Fruit fly (Drosophila melanogaster): ENCODE data around the gene Ostgamma.

The Ostgamma gene

dm6 chr2L:8299194-8299811 lies 8.7 kb downstream of the Ostgamma start (continued):
- TF ChIP-seq CG6792 (GFP tag; optimal IDR thresholded peaks at IDR 0.05) (peak; percentile 82), Eip75B (GFP tag; optimal IDR thresholded peaks at IDR 0.05) (peak; percentile 89), eg (GFP tag; IDR thresholded peaks at IDR 0.05) (peak; percentile 50; the same call in 1 of the 3 replicates), acj6 (GFP tag; optimal IDR thresholded peaks at IDR 0.05) (peak; percentile 65), pdm3 (GFP tag; optimal IDR thresholded peaks at IDR 0.05) (peak; percentile 87), ss (GFP tag; optimal IDR thresholded peaks at IDR 0.05) (peak; percentile 93 to 95), Ets21C (GFP tag; optimal IDR thresholded peaks at IDR 0.05) (peak; percentile 86), CG31627 (GFP tag; optimal IDR thresholded peaks at IDR 0.05) (peak; percentile 86), Smox (GFP tag; optimal IDR thresholded peaks at IDR 0.05) (peak; percentile 89), Hr4 (GFP tag; optimal IDR thresholded peaks at IDR 0.05) (peak; percentile 42), Sox14 (GFP tag; optimal IDR thresholded peaks at IDR 0.05) (peak; percentile 94), fd85E (GFP tag; optimal IDR thresholded peaks at IDR 0.05) (peak; percentile 3), CG8632 (GFP tag; optimal IDR thresholded peaks at IDR 0.05) (peak; percentile 73), dac (GFP tag; optimal IDR thresholded peaks at IDR 0.05) (no peak), Lpt (GFP tag; optimal IDR thresholded peaks at IDR 0.05) (peak; percentile 49), fkh (GFP tag; optimal IDR thresholded peaks at IDR 0.05) (peak; percentile 18), salr (GFP tag; optimal IDR thresholded peaks at IDR 0.05) (peak; percentile 60 to 70), CG32006 (GFP tag; optimal IDR thresholded peaks at IDR 0.05) (no peak), vri (GFP tag; optimal IDR thresholded peaks at IDR 0.05) (peak; percentile 79)

- TF ChIP-seq CG10669 (GFP tag; optimal IDR thresholded peaks at IDR 0.05) (no peak), Sox102F (GFP tag; optimal IDR thresholded peaks at IDR 0.05) (no peak)
Measured at dm6 chr2L:8297070-8297469, 10.9 kb downstream of the Ostgamma start.

- TF ChIP-seq CG7368 (GFP tag; optimal IDR thresholded peaks at IDR 0.05) (no peak), CG8632 (GFP tag; optimal IDR thresholded peaks at IDR 0.05) (no peak), Eip78C (GFP tag) (peak; percentile 23), esn (GFP tag; optimal IDR thresholded peaks at IDR 0.05) (no peak)
Measured at dm6 chr2L:8296395-8296794, 11.6 kb downstream of the Ostgamma start.

- no peak for TF ChIP-seq CG8319 (GFP tag; optimal IDR thresholded peaks at IDR 0.05)
- no peak for TF ChIP-seq CG6792 (GFP tag; optimal IDR thresholded peaks at IDR 0.05)
- no peak for TF ChIP-seq CG1621 (tag; optimal IDR thresholded peaks at IDR 0.05)
- no peak for TF ChIP-seq Hr38 (GFP tag; optimal IDR thresholded peaks at IDR 0.05)
- no peak for TF ChIP-seq CG11294 (GFP tag; IDR thresholded peaks at IDR 0.05)
- TF ChIP-seq CG15336 (GFP tag; IDR thresholded peaks at IDR 0.05), result no peak
- no peak for TF ChIP-seq esn (GFP tag; optimal IDR thresholded peaks at IDR 0.05)
- TF ChIP-seq Ets96B (tag; optimal IDR thresholded peaks at IDR 0.05), result no peak
Measured at dm6 chr2L:8294043-8294442, 13.9 kb downstream of the Ostgamma start.

- TF ChIP-seq esn (GFP tag; optimal IDR thresholded peaks at IDR 0.05) (no peak), Ets96B (tag; optimal IDR thresholded peaks at IDR 0.05) (peak; percentile 29), CG32006 (GFP tag; optimal IDR thresholded peaks at IDR 0.05) (no peak), ss (GFP tag; optimal IDR thresholded peaks at IDR 0.05) (no peak), net (GFP tag; optimal IDR thresholded peaks at IDR 0.05) (no peak), acj6 (GFP tag; optimal IDR thresholded peaks at IDR 0.05) (peak; percentile 46), Hr4 (GFP tag; optimal IDR thresholded peaks at IDR 0.05) (peak; percentile 3), CG6792 (GFP tag; optimal IDR thresholded peaks at IDR 0.05) (peak; percentile 13), Met (GFP tag; optimal IDR thresholded peaks at IDR 0.05) (peak; percentile 10), Blimp-1 (GFP tag; optimal IDR thresholded peaks at IDR 0.05) (no peak), salr (GFP tag; optimal IDR thresholded peaks at IDR 0.05) (no peak), CG11902 (GFP tag; optimal IDR thresholded peaks at IDR 0.05) (no peak), CG8632 (GFP tag; optimal IDR thresholded peaks at IDR 0.05) (peak; percentile 39), svp (GFP tag) (peak; percentile 53), Sox102F (GFP tag; optimal IDR thresholded peaks at IDR 0.05) (peak; percentile 18), Smox (GFP tag; optimal IDR thresholded peaks at IDR 0.05) (no peak), CG6163 (GFP tag; IDR thresholded peaks at IDR 0.05) (0 out of 3 replicates have a peak, but pooled peaks have one; percentile 37), CG6854 (GFP tag; optimal IDR thresholded peaks at IDR 0.05) (no peak), CG10669 (GFP tag; optimal IDR thresholded peaks at IDR 0.05) (no peak), Eip75B (GFP tag; optimal IDR thresholded peaks at IDR 0.05) (peak; percentile 45), Eip78C (GFP tag) (peak; percentile 63)
Measured at dm6 chr2L:8293449-8293848, 14.5 kb downstream of the Ostgamma start.

Data from whole organism, prepupa.